Worm (Caenorhabditis elegans) whole organism, L3 larva: ENCODE results near the gene tab-1.

Source experiments
- R02D3.7 ChIP-seq: fragments of 150-350 bp; optimal IDR thresholded peaks from 2 replicates; lab custom pipeline; 2014; ENCODE audit warnings: missing biosample characterization, missing genetic modification characterization
- ZK546.5 ChIP-seq: sonication (generic microtip); optimal IDR thresholded peaks from 2 replicates; lab custom pipeline; 2017; ENCODE audit warnings: missing biosample characterization, missing genetic modification characterization
- aly-2 ChIP-seq: fragments of 150-350 bp; optimal IDR thresholded peaks from 2 replicates; lab custom pipeline; 2014; ENCODE audit warnings: missing biosample characterization, missing genetic modification characterization
- ceh-16 ChIP-seq: sonication (generic microtip); optimal IDR thresholded peaks from 2 replicates; lab custom pipeline; 2017; ENCODE audit warnings: missing biosample characterization, missing genetic modification characterization
- ceh-28 ChIP-seq: fragments of 150-350 bp; optimal IDR thresholded peaks from 2 replicates; lab custom pipeline; 2014; ENCODE audit warnings: missing biosample characterization, missing genetic modification reagents, missing genetic modification characterization
- ceh-82 ChIP-seq: fragments of 150-350 bp; optimal IDR thresholded peaks from 2 replicates; lab custom pipeline; 2014; ENCODE audit warnings: missing biosample characterization, missing genetic modification characterization
- egl-5 ChIP-seq: fragments of 150-350 bp; optimal IDR thresholded peaks from 2 replicates; lab custom pipeline; 2017; ENCODE audit warnings: missing biosample characterization, missing genetic modification reagents, missing genetic modification characterization, inconsistent platforms
- elt-1 ChIP-seq: fragments of 150-350 bp; optimal IDR thresholded peaks from 2 replicates; lab custom pipeline; 2014; ENCODE audit warnings: missing biosample characterization, missing genetic modification characterization
- elt-2 ChIP-seq: sonication (generic microtip); optimal IDR thresholded peaks from 2 replicates; lab custom pipeline; 2016; ENCODE audit warnings: missing genetic modification reagents, mild to moderate bottlenecking, missing genetic modification characterization, missing compliant biosample characterization
- elt-3 ChIP-seq, 3 experiments: fragments of 150-350 bp in 1 of 3; sonication (generic microtip) in 2 of 3; optimal IDR thresholded peaks; 2 replicates in 2 of 3; 4 replicates in 1 of 3; lab custom pipeline; 2014 to 2017; ENCODE audit warnings: missing biosample characterization in 3 of 3, missing genetic modification characterization in 3 of 3
- eor-1 ChIP-seq, 2 experiments: fragments of 150-350 bp; optimal IDR thresholded peaks; 2 replicates each; lab custom pipeline; 2014 to 2018; ENCODE audit warnings: missing biosample characterization in 2 of 2, missing genetic modification characterization in 2 of 2
- fkh-10 ChIP-seq: sonication (generic microtip); optimal IDR thresholded peaks from 2 replicates; lab custom pipeline; 2017; ENCODE audit warnings: missing biosample characterization, missing genetic modification reagents, missing genetic modification characterization
- fkh-2 ChIP-seq: fragments of 150-350 bp; optimal IDR thresholded peaks from 2 replicates; lab custom pipeline; 2014; ENCODE audit warnings: missing biosample characterization, missing genetic modification reagents, missing genetic modification characterization
- fos-1 ChIP-seq: fragments of 150-350 bp; optimal IDR thresholded peaks from 2 replicates; lab custom pipeline; 2014; ENCODE audit warnings: missing biosample characterization, missing genetic modification characterization
- hmg-11 ChIP-seq: sonication (generic microtip); optimal IDR thresholded peaks from 2 replicates; lab custom pipeline; 2016; ENCODE audit warnings: missing genetic modification characterization, missing compliant biosample characterization
- jun-1 ChIP-seq: fragments of 150-350 bp; optimal IDR thresholded peaks from 2 replicates; lab custom pipeline; 2014; ENCODE audit warnings: missing biosample characterization, missing genetic modification reagents, missing genetic modification characterization
- lin-39 ChIP-seq: fragments of 150-350 bp; optimal IDR thresholded peaks from 2 replicates; lab custom pipeline; 2018; ENCODE audit warnings: missing biosample characterization, missing genetic modification reagents, missing genetic modification characterization
- lsy-12 ChIP-seq: sonication (generic microtip); optimal IDR thresholded peaks from 2 replicates; lab custom pipeline; 2016; ENCODE audit warnings: mild to moderate bottlenecking, missing genetic modification characterization, missing compliant biosample characterization
- mdl-1 ChIP-seq: fragments of 150-350 bp; optimal IDR thresholded peaks from 2 replicates; lab custom pipeline; 2014; ENCODE audit warnings: missing biosample characterization, missing genetic modification characterization
- mml-1 ChIP-seq: fragments of 150-350 bp; sonication (generic microtip); optimal IDR thresholded peaks from 3 replicates; lab custom pipeline; 2014; ENCODE audit warnings: missing biosample characterization, missing genetic modification characterization
- nfya-1 ChIP-seq: sonication (generic microtip); optimal IDR thresholded peaks from 2 replicates; lab custom pipeline; 2017; ENCODE audit warnings: missing genetic modification characterization, mild to moderate bottlenecking, missing compliant biosample characterization, antibody characterized with exemption, moderate library complexity; ENCODE audit not compliant: insufficient read depth
- nhr-11 ChIP-seq: fragments of 150-350 bp; optimal IDR thresholded peaks from 2 replicates; lab custom pipeline; 2014; ENCODE audit warnings: missing biosample characterization, missing genetic modification characterization
- nhr-12 ChIP-seq: fragments of 150-350 bp; optimal IDR thresholded peaks from 2 replicates; lab custom pipeline; 2014; ENCODE audit warnings: missing biosample characterization, missing genetic modification characterization
- nhr-23 ChIP-seq: fragments of 150-350 bp; optimal IDR thresholded peaks from 2 replicates; lab custom pipeline; 2014; ENCODE audit warnings: missing biosample characterization, missing genetic modification reagents, missing genetic modification characterization
- nhr-237 ChIP-seq: fragments of 150-350 bp; optimal IDR thresholded peaks from 2 replicates; lab custom pipeline; 2014; ENCODE audit warnings: missing biosample characterization, missing genetic modification characterization
- nhr-25 ChIP-seq: sonication (generic microtip); optimal IDR thresholded peaks from 2 replicates; lab custom pipeline; 2017; ENCODE audit warnings: missing biosample characterization, missing genetic modification characterization
- nhr-28 ChIP-seq: fragments of 150-350 bp; optimal IDR thresholded peaks from 2 replicates; lab custom pipeline; 2014; ENCODE audit warnings: missing biosample characterization, missing genetic modification characterization
- nhr-67 ChIP-seq: fragments of 150-350 bp; optimal IDR thresholded peaks from 2 replicates; lab custom pipeline; 2014; ENCODE audit warnings: missing biosample characterization, missing genetic modification characterization
- nhr-76 ChIP-seq: fragments of 150-350 bp; sonication (generic microtip); optimal IDR thresholded peaks from 5 replicates; lab custom pipeline; 2014; ENCODE audit warnings: missing biosample characterization, missing genetic modification characterization
- nhr-77 ChIP-seq: fragments of 150-350 bp; optimal IDR thresholded peaks from 2 replicates; lab custom pipeline; 2014; ENCODE audit warnings: missing biosample characterization, missing genetic modification characterization
- pha-4 ChIP-seq: fragments of 150-350 bp; optimal IDR thresholded peaks from 2 replicates; lab custom pipeline; 2014; ENCODE audit warnings: missing biosample characterization, missing genetic modification reagents, missing genetic modification characterization
- pqm-1 ChIP-seq: fragments of 150-350 bp; optimal IDR thresholded peaks from 2 replicates; lab custom pipeline; 2017; ENCODE audit warnings: missing biosample characterization, missing genetic modification characterization, inconsistent platforms
- sea-2 ChIP-seq: fragments of 150-350 bp; sonication (generic microtip); optimal IDR thresholded peaks from 4 replicates; lab custom pipeline; 2014; ENCODE audit warnings: missing biosample characterization, missing genetic modification reagents, missing genetic modification characterization
- skn-1 ChIP-seq: fragments of 150-350 bp; optimal IDR thresholded peaks from 2 replicates; lab custom pipeline; 2014; ENCODE audit warnings: missing biosample characterization, missing genetic modification characterization
- snpc-4 ChIP-seq: fragments of 150-350 bp; optimal IDR thresholded peaks from 2 replicates; lab custom pipeline; 2014; ENCODE audit warnings: missing biosample characterization, missing genetic modification characterization
- unc-62 ChIP-seq: fragments of 150-350 bp; sonication (generic microtip); optimal IDR thresholded peaks from 4 replicates; lab custom pipeline; 2014; ENCODE audit warnings: missing biosample characterization, missing genetic modification reagents, missing genetic modification characterization
- zag-1 ChIP-seq: fragments of 150-350 bp; optimal IDR thresholded peaks from 2 replicates; lab custom pipeline; 2014; ENCODE audit warnings: missing biosample characterization, missing genetic modification characterization
- ztf-11 ChIP-seq: fragments of 150-350 bp; optimal IDR thresholded peaks from 2 replicates; lab custom pipeline; 2014; ENCODE audit warnings: missing biosample characterization, missing genetic modification characterization
- ztf-4 ChIP-seq: fragments of 150-350 bp; optimal IDR thresholded peaks from 2 replicates; lab custom pipeline; 2014; ENCODE audit warnings: missing biosample characterization, missing genetic modification characterization

tab-1 gene

ce11 chrII:6812514-6812913 lies 9.4 kb downstream of the tab-1 start:
- TF ChIP-seq lin-39 (tag; lab: Kevin White, UChicago) (peak; percentile 36), nfya-1 (peak; percentile 34), egl-5 (tag; lab: Kevin White, UChicago) (peak; percentile 52), mml-1 (tag; lab: Kevin White, UChicago) (no peak)

ce11 chrII:6816324-6816723 lies 13.2 kb downstream of the tab-1 start:
- TF ChIP-seq jun-1 (tag; lab: Kevin White, UChicago) (no peak), ceh-82 (tag; lab: Kevin White, UChicago) (no peak), unc-62 (GFP tag; lab: Kevin White, UChicago) (no peak), hmg-11 (tag; lab: Kevin White, UChicago) (no peak), fkh-10 (GFP tag; lab: Kevin White, UChicago) (no peak), skn-1 (tag; lab: Kevin White, UChicago) (no peak), ceh-28 (tag; lab: Kevin White, UChicago) (no peak), nhr-77 (tag; lab: Kevin White, UChicago) (no peak), aly-2 (tag; lab: Kevin White, UChicago) (no peak), R02D3.7 (tag; lab: Kevin White, UChicago) (no peak)

- no peak for TF ChIP-seq ceh-16
- peak; percentile 35 for TF ChIP-seq lin-39 (tag; lab: Kevin White, UChicago)
- no peak for TF ChIP-seq ztf-11 (tag; lab: Kevin White, UChicago)
- TF ChIP-seq elt-1 (tag; lab: Kevin White, UChicago), result no peak
- TF ChIP-seq nfya-1, result peak; percentile 18
- no peak for TF ChIP-seq pha-4 (tag; lab: Kevin White, UChicago)
- no peak for TF ChIP-seq nhr-28 (tag; lab: Kevin White, UChicago)
- no peak for TF ChIP-seq lsy-12 (tag; lab: Kevin White, UChicago)
- TF ChIP-seq fos-1 (tag; lab: Kevin White, UChicago), result no peak
These were observed 17.3 kb downstream of the tab-1 start for ce11 chrII:6820278-6820971.

ce11 chrII:6821118-6821517 lies 18.0 kb downstream of the tab-1 start:
- no peak for TF ChIP-seq lin-39 (tag; lab: Kevin White, UChicago)
- no peak for TF ChIP-seq nhr-12 (tag; lab: Kevin White, UChicago)
- no peak for TF ChIP-seq ztf-4 (tag; lab: Kevin White, UChicago)
- TF ChIP-seq snpc-4 (tag; lab: Kevin White, UChicago), result no peak
- TF ChIP-seq nhr-11 (tag; lab: Kevin White, UChicago), result no peak
- TF ChIP-seq pqm-1 (tag; lab: Kevin White, UChicago), result no peak
- peak; percentile 93 for TF ChIP-seq elt-1 (tag; lab: Kevin White, UChicago)
- TF ChIP-seq elt-2, result no peak
- no peak for TF ChIP-seq fos-1 (tag; lab: Kevin White, UChicago)
- no peak for TF ChIP-seq nhr-28 (tag; lab: Kevin White, UChicago)
- peak; percentile 61 for TF ChIP-seq nhr-23 (tag; lab: Kevin White, UChicago)
- TF ChIP-seq unc-62 (GFP tag; lab: Kevin White, UChicago), result peak; percentile 87
- TF ChIP-seq nhr-67 (tag; lab: Kevin White, UChicago), result no peak
- TF ChIP-seq jun-1 (tag; lab: Kevin White, UChicago), result no peak
- TF ChIP-seq ceh-82 (tag; lab: Kevin White, UChicago), result no peak
- TF ChIP-seq nhr-25 (tag; lab: Kevin White, UChicago), result peak; percentile 91
- no peak for TF ChIP-seq R02D3.7 (tag; lab: Kevin White, UChicago)
- TF ChIP-seq ZK546.5 (tag; lab: Kevin White, UChicago), result no peak
- TF ChIP-seq ztf-11 (tag; lab: Kevin White, UChicago), result no peak
- no peak for TF ChIP-seq sea-2 (GFP tag; lab: Kevin White, UChicago)
- peak in 1 of 3 experiments; percentile 40 for TF ChIP-seq elt-3 (tag; optimal IDR thresholded peaks at IDR 0.05; lab: Kevin White, UChicago)
- TF ChIP-seq nhr-76, result no peak
- TF ChIP-seq mdl-1 (tag; lab: Kevin White, UChicago), result no peak
- no peak for TF ChIP-seq egl-5 (tag; lab: Kevin White, UChicago)
- no peak for TF ChIP-seq nfya-1
- no peak for TF ChIP-seq fkh-2
- no peak for TF ChIP-seq zag-1
- no peak for TF ChIP-seq ceh-28 (tag; lab: Kevin White, UChicago)
- no peak for TF ChIP-seq aly-2 (tag; lab: Kevin White, UChicago)
- TF ChIP-seq hmg-11 (tag; lab: Kevin White, UChicago), result no peak
- TF ChIP-seq nhr-237, result no peak
- TF ChIP-seq eor-1 (tag; optimal IDR thresholded peaks at IDR 0.05; lab: Kevin White, UChicago), result no peak
- peak; percentile 12 for TF ChIP-seq ceh-16
- no peak for TF ChIP-seq pha-4 (tag; lab: Kevin White, UChicago)
